Fruit fly (Drosophila melanogaster): ENCODE data around the gene Pgant2.
A peak's percentile ranks its signal among the peaks of the same experiment; 100 is the strongest.

Gene Pgant2

DNA sequence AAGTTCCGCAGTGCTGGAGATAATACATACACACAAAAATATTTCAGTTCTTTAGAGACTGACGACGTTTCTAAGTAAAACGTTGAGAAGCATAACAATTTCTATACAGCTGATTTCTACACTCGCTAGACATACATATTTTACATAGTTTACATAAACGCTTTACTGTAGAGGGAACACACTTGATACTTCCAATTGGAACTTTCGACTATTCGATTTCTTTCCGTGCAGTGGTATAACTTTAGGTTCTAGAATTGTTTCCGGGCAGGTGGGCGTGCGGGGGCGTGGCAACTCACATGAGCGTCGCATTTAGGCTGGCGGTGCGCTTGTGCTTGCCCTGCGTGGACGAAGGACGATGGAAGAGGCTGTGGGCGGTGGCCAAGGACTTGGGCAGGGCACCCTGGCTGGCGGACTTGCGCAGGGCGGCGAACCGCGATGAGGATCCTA, 54.0 kb downstream of the Pgant2 start:
- TF ChIP-seq CG6163 (GFP tag; IDR thresholded peaks at IDR 0.05) = peak; percentile 64; the same call in 2 of the 3 replicates
- TF ChIP-seq Sox15 (GFP tag; optimal IDR thresholded peaks at IDR 0.05) = no peak
- peak; percentile 26; the same call in 1 of the 2 replicates for TF ChIP-seq Gug (GFP tag; IDR thresholded peaks at IDR 0.05)
- TF ChIP-seq svp (GFP tag) = peak; percentile 71
- no peak for TF ChIP-seq CG8632 (GFP tag; optimal IDR thresholded peaks at IDR 0.05)
- TF ChIP-seq Hr38 (GFP tag; optimal IDR thresholded peaks at IDR 0.05) = no peak
- peak; percentile 12 for TF ChIP-seq pdm3 (GFP tag; optimal IDR thresholded peaks at IDR 0.05)
- peak; percentile 15 for TF ChIP-seq cyc (GFP tag; optimal IDR thresholded peaks at IDR 0.05)
- peak; percentile 69 for TF ChIP-seq eg (GFP tag; IDR thresholded peaks at IDR 0.05)
- TF ChIP-seq CG15336 (GFP tag; IDR thresholded peaks at IDR 0.05) = peak; percentile 60
- TF ChIP-seq Eip75B (GFP tag; optimal IDR thresholded peaks at IDR 0.05) = peak; percentile 25
- peak; percentile 17 for TF ChIP-seq CG4318 (GFP tag; optimal IDR thresholded peaks at IDR 0.05)
- TF ChIP-seq OdsH (GFP tag; optimal IDR thresholded peaks at IDR 0.05) = peak; percentile 39
- peak; percentile 50 for TF ChIP-seq CG32006 (GFP tag; optimal IDR thresholded peaks at IDR 0.05)
- peak; percentile 73 for TF ChIP-seq Eip78C (GFP tag)
- TF ChIP-seq CG6792 (GFP tag; optimal IDR thresholded peaks at IDR 0.05) = peak; percentile 5
- TF ChIP-seq Hr4 (GFP tag; optimal IDR thresholded peaks at IDR 0.05) = peak; percentile 46
- no peak for TF ChIP-seq Ets21C (GFP tag; optimal IDR thresholded peaks at IDR 0.05)
- TF ChIP-seq fd85E (GFP tag; optimal IDR thresholded peaks at IDR 0.05) = no peak
- TF ChIP-seq CG9139 (GFP tag; optimal IDR thresholded peaks at IDR 0.05) = no peak
- TF ChIP-seq CG3919 (GFP tag; optimal IDR thresholded peaks at IDR 0.05) = peak; percentile 21
- TF ChIP-seq CG7368 (GFP tag; optimal IDR thresholded peaks at IDR 0.05) = no peak
- TF ChIP-seq fkh (GFP tag; optimal IDR thresholded peaks at IDR 0.05) = no peak
- TF ChIP-seq achi (GFP tag; optimal IDR thresholded peaks at IDR 0.05) = peak; percentile 13
- TF ChIP-seq Hr39 (GFP tag; optimal IDR thresholded peaks at IDR 0.05) = peak; percentile 18
- peak; percentile 11 for TF ChIP-seq acj6 (GFP tag; optimal IDR thresholded peaks at IDR 0.05)
- TF ChIP-seq fd59A (GFP tag; optimal IDR thresholded peaks at IDR 0.05) = no peak
- TF ChIP-seq Sox102F (GFP tag; optimal IDR thresholded peaks at IDR 0.05) = peak; percentile 1
- TF ChIP-seq CG6276 (GFP tag; optimal IDR thresholded peaks at IDR 0.05) = peak; percentile 41
- peak; percentile 61 for TF ChIP-seq esn (GFP tag; optimal IDR thresholded peaks at IDR 0.05)
- TF ChIP-seq topi (GFP tag; optimal IDR thresholded peaks at IDR 0.05) = peak; percentile 16
- TF ChIP-seq Ets96B (tag; optimal IDR thresholded peaks at IDR 0.05) = peak; percentile 31
- TF ChIP-seq CG10631 (GFP tag; optimal IDR thresholded peaks at IDR 0.05) = peak; percentile 36
- TF ChIP-seq CG6808 (GFP tag; optimal IDR thresholded peaks at IDR 0.05) = peak; percentile 17
- TF ChIP-seq net (GFP tag; optimal IDR thresholded peaks at IDR 0.05) = peak; percentile 24
- TF ChIP-seq CG31627 (GFP tag; optimal IDR thresholded peaks at IDR 0.05) = peak; percentile 40

DNA sequence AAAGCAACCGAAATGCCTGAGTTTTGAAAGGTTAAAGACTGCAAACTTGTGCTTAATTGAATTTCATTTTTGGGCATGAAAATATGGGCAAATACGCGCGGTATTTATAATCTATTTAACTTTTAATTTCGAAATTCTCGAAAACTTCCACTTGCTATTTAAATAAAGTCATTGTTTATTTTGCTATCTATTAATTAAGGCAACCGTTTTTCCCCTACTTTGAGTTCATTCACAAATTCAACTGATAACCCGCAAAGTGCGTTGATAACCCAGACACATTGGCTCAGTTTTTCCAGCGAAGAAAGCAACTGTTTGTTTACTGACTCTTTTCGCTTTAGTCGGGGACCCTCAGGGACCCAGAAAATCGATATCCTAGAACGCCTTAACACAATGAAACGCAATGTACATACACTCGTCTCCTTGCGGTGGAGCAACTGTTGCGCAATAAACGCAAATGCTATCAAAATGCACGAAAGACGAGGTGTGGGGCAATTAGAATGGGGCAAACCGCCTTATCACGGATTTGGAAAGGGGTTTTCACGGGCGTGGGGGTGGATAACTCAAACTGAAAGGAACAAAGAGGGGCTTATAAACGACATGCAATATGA, 54.6 kb downstream of the Pgant2 start:
- TF ChIP-seq Sox14 (GFP tag; optimal IDR thresholded peaks at IDR 0.05) (no peak), svp (GFP tag) (peak; percentile 65), vri (GFP tag; optimal IDR thresholded peaks at IDR 0.05) (peak; percentile 91), Eip93F (GFP tag; optimal IDR thresholded peaks at IDR 0.05) (peak; percentile 36), CG6163 (GFP tag; IDR thresholded peaks at IDR 0.05) (no peak), Hr39 (GFP tag; optimal IDR thresholded peaks at IDR 0.05) (no peak), CG32006 (GFP tag; optimal IDR thresholded peaks at IDR 0.05) (peak; percentile 24)

DNA sequence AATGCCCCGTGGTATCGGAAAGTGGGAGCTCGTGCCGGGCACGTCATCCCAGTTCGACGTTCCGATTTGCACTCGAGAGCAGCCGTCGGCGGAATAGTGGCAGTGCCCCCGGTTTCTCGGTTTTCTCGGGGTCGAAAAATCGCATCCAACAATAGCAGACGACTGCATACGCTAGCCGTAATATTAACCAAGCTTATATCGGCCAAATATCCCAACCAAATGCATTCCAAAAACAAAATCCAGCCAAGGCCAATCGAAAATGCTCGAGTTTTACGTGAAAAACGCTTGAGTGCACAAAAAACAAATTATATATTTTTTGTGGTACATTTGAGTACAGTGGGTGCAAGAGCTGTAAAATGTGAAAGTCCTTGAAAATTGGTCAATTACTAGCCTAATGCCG, 55.2 kb downstream of the Pgant2 start:
- TF ChIP-seq Eip78C (GFP tag) (peak; percentile 38), CG15336 (GFP tag; IDR thresholded peaks at IDR 0.05) (peak; percentile 59), Hr4 (GFP tag; optimal IDR thresholded peaks at IDR 0.05) (peak; percentile 43), CG4318 (GFP tag; optimal IDR thresholded peaks at IDR 0.05) (peak; percentile 32), Smox (GFP tag; optimal IDR thresholded peaks at IDR 0.05) (no peak), dac (GFP tag; optimal IDR thresholded peaks at IDR 0.05) (peak; percentile 51), CG6276 (GFP tag; optimal IDR thresholded peaks at IDR 0.05) (peak; percentile 37), CG11294 (GFP tag; IDR thresholded peaks at IDR 0.05) (peak; percentile 53; the same call in 1 of the 2 replicates), Gug (GFP tag; IDR thresholded peaks at IDR 0.05) (peak; percentile 68), Eip75B (GFP tag; optimal IDR thresholded peaks at IDR 0.05) (peak; percentile 0), Ets96B (tag; optimal IDR thresholded peaks at IDR 0.05) (peak; percentile 20), CG32006 (GFP tag; optimal IDR thresholded peaks at IDR 0.05) (peak; percentile 78), CG10669 (GFP tag; optimal IDR thresholded peaks at IDR 0.05) (peak; percentile 29), pdm3 (GFP tag; optimal IDR thresholded peaks at IDR 0.05) (no peak), fd59A (GFP tag; optimal IDR thresholded peaks at IDR 0.05) (peak; percentile 12), CG8119 (GFP tag; IDR thresholded peaks at IDR 0.05) (peak; percentile 60; the same call in 1 of the 3 replicates), eg (GFP tag; IDR thresholded peaks at IDR 0.05) (no peak; the same call in 1 of the 3 replicates), CG6163 (GFP tag; IDR thresholded peaks at IDR 0.05) (peak; percentile 62), CG31627 (GFP tag; optimal IDR thresholded peaks at IDR 0.05) (no peak), svp (GFP tag) (peak; percentile 19), CG16779 (tag; optimal IDR thresholded peaks at IDR 0.05) (peak; percentile 24), CG3919 (GFP tag; optimal IDR thresholded peaks at IDR 0.05) (no peak)
